Worm (Caenorhabditis elegans) whole organism, midembryonic: ENCODE measurements around the gene T03F6.10.

ENCODE experiments used
- cog-1 ChIP-seq: sonication (generic microtip); optimal IDR thresholded peaks from 2 replicates; lab custom pipeline; 2016; ENCODE audit warnings: missing genetic modification characterization, missing compliant biosample characterization
- flt-1 ChIP-seq: fragments of 200-800 bp; sonication (Bioruptor generic); IDR thresholded peaks from 2 replicates; pipeline ENCODE4 v1.3.6; 2022; ENCODE audit warnings: missing genetic modification characterization, missing compliant biosample characterization
- ref-1 ChIP-seq: fragments of 200-800 bp; sonication (Bioruptor generic); conservative IDR thresholded peaks from 2 replicates; pipeline ENCODE4 v1.3.6; 2022; ENCODE audit warnings: missing genetic modification reagents, missing genetic modification characterization, missing compliant biosample characterization
- tab-1 ChIP-seq: fragments of 200-800 bp; sonication (Bioruptor generic); IDR thresholded peaks from 2 replicates; pipeline ENCODE4 v1.3.6; 2022; ENCODE audit warnings: missing genetic modification characterization, missing compliant biosample characterization
- ztf-23 ChIP-seq: fragments of 200-800 bp; sonication (Bioruptor generic); IDR thresholded peaks from 2 replicates; pipeline ENCODE4 v1.3.6; 2022; ENCODE audit warnings: missing genetic modification reagents, missing genetic modification characterization, missing compliant biosample characterization

DNA sequence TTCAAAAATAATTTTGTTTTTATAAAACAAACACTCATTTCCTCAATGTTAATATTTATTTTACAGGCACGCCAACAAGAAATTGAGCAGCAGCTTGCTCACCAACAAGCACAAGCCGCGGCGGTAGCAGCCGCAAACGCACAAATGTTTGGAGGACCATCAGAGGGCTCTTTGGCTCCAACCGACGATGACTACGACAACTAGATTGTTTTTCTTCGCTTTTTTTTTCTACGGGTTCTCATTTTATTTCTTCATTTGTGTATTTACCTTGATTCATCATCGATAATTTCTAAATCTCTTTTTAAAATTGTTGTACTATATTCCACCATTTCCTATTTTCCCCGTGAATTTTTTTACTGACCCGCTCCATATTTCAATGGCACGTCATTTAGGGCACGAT lies 35.0 kb downstream of the T03F6.10 start, which contains the start of gene ife-1:
- TF ChIP-seq flt-1 (no peak), ref-1 (no peak), cog-1 (tag; lab: Kevin White, UChicago) (no peak), tab-1 (GFP tag; lab: Robert Waterston, UW) (no peak), ztf-23 (GFP tag; lab: Robert Waterston, UW) (no peak)
